Fruit fly (Drosophila melanogaster) Kc167 (cell line): ENCODE data around the gene ATPsynD.

Experiments
- Sin3A ChIP-seq: fragments of >200 bp; optimal IDR thresholded peaks from 2 replicates; lab custom pipeline; 2018; ENCODE audit warnings: missing external identifiers
- h ChIP-seq: fragments of >200 bp; optimal IDR thresholded peaks from 3 replicates; lab custom pipeline; 2018; ENCODE audit warnings: missing external identifiers
- insv ChIP-seq: fragments of >200 bp; optimal IDR thresholded peaks from 3 replicates; lab custom pipeline; 2018; ENCODE audit warnings: missing external identifiers
- psq ChIP-seq: fragments of >200 bp; optimal IDR thresholded peaks from 2 replicates; lab custom pipeline; 2017; ENCODE audit warnings: missing external identifiers
- ttk ChIP-seq: sonication (Bioruptor generic); optimal IDR thresholded peaks from 2 replicates; lab custom pipeline; 2017; ENCODE audit warnings: missing external identifiers

DNA sequence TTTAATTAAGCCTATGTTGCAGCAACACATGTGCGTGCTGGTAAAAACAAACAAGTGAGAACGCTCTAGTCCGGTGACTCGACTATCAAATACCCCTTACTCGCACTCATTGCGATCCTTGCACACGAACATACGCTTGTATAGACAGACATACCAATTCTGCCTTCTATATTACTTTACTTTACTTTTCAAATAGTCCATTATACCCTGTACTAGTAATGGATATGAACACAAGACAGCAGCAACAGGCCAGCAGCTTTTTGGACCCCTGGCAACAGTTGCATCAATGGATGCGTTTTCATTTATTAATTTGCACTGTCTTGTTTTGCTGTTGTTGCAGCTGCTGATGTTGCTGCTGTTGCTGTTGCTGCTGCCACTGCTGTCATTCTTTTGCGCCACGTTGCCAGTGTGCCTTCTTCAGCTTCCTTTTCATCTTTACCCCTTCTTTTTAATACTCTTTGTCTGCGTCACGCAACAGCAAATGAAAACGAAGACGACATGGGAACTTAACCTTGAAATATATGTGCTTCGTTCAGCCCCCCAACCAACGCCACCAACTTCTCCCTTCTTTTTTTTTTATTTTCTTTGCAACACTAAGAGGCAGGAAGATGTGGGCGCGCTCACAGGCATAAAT is 23.8 kb downstream of the ATPsynD start:
- no peak for TF ChIP-seq h (lab: Kevin White, UChicago)
- no peak for TF ChIP-seq ttk
- no peak for TF ChIP-seq insv (lab: Kevin White, UChicago)
- TF ChIP-seq psq (lab: Kevin White, UChicago): no peak
- no peak for TF ChIP-seq Sin3A
